Fruit fly (Drosophila melanogaster) whole organism: ENCODE data around the gene CG34274.

Experiments
- CG8478 ChIP-seq: fragments of >200 bp; optimal IDR thresholded peaks from 2 replicates; lab custom pipeline; 2018; ENCODE audit warnings: inconsistent platforms
- usp ChIP-seq: fragments of >200 bp; optimal IDR thresholded peaks from 2 replicates; lab custom pipeline; 2017; ENCODE audit warnings: missing biosample characterization, missing genetic modification characterization, mixed read lengths

DNA sequence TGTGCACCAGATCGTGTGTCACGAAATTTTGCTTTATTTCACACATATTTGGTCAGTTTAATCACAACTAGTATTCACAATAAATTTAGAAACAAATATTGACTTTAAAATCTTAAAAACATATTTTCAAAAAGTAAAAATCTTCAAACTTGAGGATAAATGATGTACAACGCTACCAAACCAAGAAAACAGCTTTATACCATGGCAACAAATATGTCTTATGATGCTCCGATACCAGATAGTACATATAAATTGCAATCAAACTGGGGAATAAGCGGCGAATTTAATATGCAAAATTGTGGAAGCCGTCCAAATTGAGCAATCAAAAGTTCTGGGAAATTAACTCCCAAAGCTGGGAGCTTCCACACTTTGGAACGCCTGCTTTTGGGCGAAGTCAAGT, 35.8 kb downstream of the CG34274 start, which contains the start of gene CG5623:
- no peak for TF ChIP-seq CG8478 (lab: Kevin White, UChicago)
- no peak for TF ChIP-seq usp (GFP tag; lab: Kevin White, UChicago)
